Fruit fly (Drosophila melanogaster): Measurements from ENCODE around the gene CG31288.

dm6 chr3R:25305822-25306544 lies 6.6 kb upstream of the CG31288 start:
- TF ChIP-seq CG7045 (GFP tag; optimal IDR thresholded peaks at IDR 0.05): no peak
- TF ChIP-seq CG33017 (tag; optimal IDR thresholded peaks at IDR 0.05): no peak
- TF ChIP-seq kay (GFP tag; ENCODE audit: borderline replicate concordance): peak; percentile 95
- TF ChIP-seq CG12768 (GFP tag; optimal IDR thresholded peaks at IDR 0.05): peak; percentile 23
- no peak for TF ChIP-seq Mnt (GFP tag; optimal IDR thresholded peaks at IDR 0.05)
